Worm (Caenorhabditis elegans): ENCODE results near the gene tmem-231.

DNA sequence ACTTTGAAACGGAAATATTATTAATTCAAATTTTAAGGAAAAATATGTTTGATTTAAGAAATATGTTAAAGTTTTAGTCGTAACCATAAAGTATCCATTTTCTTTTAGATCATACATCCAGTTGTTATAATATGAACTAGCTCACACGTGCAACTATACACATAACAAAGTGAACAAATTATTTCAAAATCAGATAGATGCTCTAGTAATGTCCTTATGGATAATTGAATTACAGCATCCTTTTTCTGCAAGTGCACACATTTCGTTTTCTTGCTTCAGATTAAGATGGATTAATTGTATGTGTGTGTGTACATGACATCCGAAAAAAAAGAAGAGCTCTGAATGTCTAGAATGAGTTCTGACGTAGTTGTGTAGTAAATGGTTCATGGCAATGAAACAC lies 40.9 kb upstream of the tmem-231 start:
- no peak for TF ChIP-seq ztf-23 (GFP tag; IDR thresholded peaks at IDR 0.05)
- no peak for TF ChIP-seq T22C8.4 (GFP tag; IDR thresholded peaks at IDR 0.05)
- no peak for TF ChIP-seq flt-1 (GFP tag; IDR thresholded peaks at IDR 0.05)
- no peak for TF ChIP-seq cog-1 (tag; optimal IDR thresholded peaks at IDR 0.05)
- no peak for TF ChIP-seq tab-1 (GFP tag; IDR thresholded peaks at IDR 0.05)
- no peak for TF ChIP-seq med-1 (GFP tag; optimal IDR thresholded peaks at IDR 0.05; ENCODE audit: insufficient read depth)
- TF ChIP-seq ref-1 (GFP tag; conservative IDR thresholded peaks at IDR 0.05) = no peak
- no peak for TF ChIP-seq klf-2 (GFP tag; conservative IDR thresholded peaks at IDR 0.05)
- no peak for TF ChIP-seq ztf-29 (GFP tag; IDR thresholded peaks at IDR 0.05)

Measured in whole organism, midembryonic.